Fruit fly (Drosophila melanogaster): ENCODE measurements around the gene RpS14b.

The RpS14b gene

dm6 chrX:7937588-7938481 is 3.1 kb downstream of the RpS14b start (continued):
- TF ChIP-seq CG12071 (GFP tag; optimal IDR thresholded peaks at IDR 0.05) (peak; percentile 59), CG11695 (GFP tag; IDR thresholded peaks at IDR 0.05) (peak; percentile 78), dpn (GFP tag; optimal IDR thresholded peaks at IDR 0.05) (peak; percentile 73 to 77), gfzf (GFP tag; optimal IDR thresholded peaks at IDR 0.05) (no peak), Elba2 (GFP tag; optimal IDR thresholded peaks at IDR 0.05) (no peak), ham (GFP tag; IDR thresholded peaks at IDR 0.05) (no peak), gcm2 (GFP tag; optimal IDR thresholded peaks at IDR 0.05) (peak; percentile 23), CG4730 (GFP tag; IDR thresholded peaks at IDR 0.05) (peak; percentile 56), stwl (tag; optimal IDR thresholded peaks at IDR 0.05) (no peak), br (optimal IDR thresholded peaks at IDR 0.05) (no peak), Sox100B (GFP tag; optimal IDR thresholded peaks at IDR 0.05) (peak; percentile 93), oc (tag; optimal IDR thresholded peaks at IDR 0.05) (peak; percentile 77), CG3838 (GFP tag; optimal IDR thresholded peaks at IDR 0.05) (peak; percentile 34), usp (GFP tag; optimal IDR thresholded peaks at IDR 0.05) (no peak), Lpt (GFP tag; optimal IDR thresholded peaks at IDR 0.05) (no peak), otp (GFP tag; IDR thresholded peaks at IDR 0.05) (peak; percentile 68; the same call in 2 of the 3 replicates), CG6272 (GFP tag; IDR thresholded peaks at IDR 0.05) (peak; percentile 47; the same call in 1 of the 2 replicates), HLH3B (GFP tag; IDR thresholded peaks at IDR 0.05) (peak; percentile 63; the same call in 1 of the 2 replicates), Deaf1 (tag; optimal IDR thresholded peaks at IDR 0.05) (peak; percentile 27), CG17385 (GFP tag; optimal IDR thresholded peaks at IDR 0.05) (peak; percentile 73), ara (GFP tag; IDR thresholded peaks at IDR 0.05) (peak; percentile 47; the same call in 1 of the 2 replicates), salm (tag; optimal IDR thresholded peaks at IDR 0.05) (peak; percentile 45), chif (GFP tag; optimal IDR thresholded peaks at IDR 0.05) (peak; percentile 86 to 92), CG3407 (GFP tag; optimal IDR thresholded peaks at IDR 0.05) (peak; percentile 76), Gug (GFP tag; IDR thresholded peaks at IDR 0.05) (peak; percentile 82), pzg (GFP tag; optimal IDR thresholded peaks at IDR 0.05) (no peak), CG6254 (GFP tag; optimal IDR thresholded peaks at IDR 0.05) (peak; percentile 77), HLH54F (GFP tag; optimal IDR thresholded peaks at IDR 0.05) (peak; percentile 56), az2 (GFP tag; optimal IDR thresholded peaks at IDR 0.05) (peak; percentile 70), CG8944 (GFP tag; optimal IDR thresholded peaks at IDR 0.05) (peak; percentile 88), D (optimal IDR thresholded peaks at IDR 0.05) (no peak), D (GFP tag; optimal IDR thresholded peaks at IDR 0.05) (peak; percentile 93), inv (GFP tag; IDR thresholded peaks at IDR 0.05; ENCODE audit: partially characterized antibody) (no peak), CG12942 (GFP tag; optimal IDR thresholded peaks at IDR 0.05) (peak; percentile 70), CG10959 (GFP tag; IDR thresholded peaks at IDR 0.05) (0 out of 2 replicates have a peak, but pooled peaks have one; percentile 32), nom (GFP tag; optimal IDR thresholded peaks at IDR 0.05) (peak; percentile 40), CG17802 (tag; optimal IDR thresholded peaks at IDR 0.05) (peak; percentile 60), ttk (GFP tag; IDR thresholded peaks at IDR 0.05) (peak; percentile 80), Meics (GFP tag; optimal IDR thresholded peaks at IDR 0.05) (peak; percentile 68), nerfin-1 (tag; optimal IDR thresholded peaks at IDR 0.05) (peak; percentile 86), dysf (GFP tag; IDR thresholded peaks at IDR 0.05) (peak; percentile 75; the same call in 2 of the 3 replicates), zen2 (GFP tag; IDR thresholded peaks at IDR 0.05; ENCODE audit: partially characterized antibody) (no peak), CG13123 (GFP tag; optimal IDR thresholded peaks at IDR 0.05) (peak; percentile 23), lmd (GFP tag; IDR thresholded peaks at IDR 0.05) (peak; percentile 84), fu2 (GFP tag; optimal IDR thresholded peaks at IDR 0.05) (peak; percentile 40), Camta (GFP tag; optimal IDR thresholded peaks at IDR 0.05) (peak; percentile 89), CG9727 (GFP tag; optimal IDR thresholded peaks at IDR 0.05) (peak; percentile 89), CG1603 (tag; optimal IDR thresholded peaks at IDR 0.05) (peak; percentile 18), en (GFP tag; optimal IDR thresholded peaks at IDR 0.05) (peak; percentile 79), MBD-R2 (GFP tag; IDR thresholded peaks at IDR 0.05) (no peak)
